Worm (Caenorhabditis elegans): ENCODE measurements around the gene fmil-1.

- no peak for TF ChIP-seq rnt-1 (tag; optimal IDR thresholded peaks at IDR 0.05)
- TF ChIP-seq mab-9 (GFP tag; IDR thresholded peaks at IDR 0.05) = no peak
- no peak for TF ChIP-seq nhr-71 (tag; optimal IDR thresholded peaks at IDR 0.05)
- TF ChIP-seq unc-62 (GFP tag; optimal IDR thresholded peaks at IDR 0.05) = no peak
- TF ChIP-seq egl-27 (tag; optimal IDR thresholded peaks at IDR 0.05) = no peak
- no peak for TF ChIP-seq unc-130 (tag; optimal IDR thresholded peaks at IDR 0.05)
- TF ChIP-seq blmp-1 (tag; optimal IDR thresholded peaks at IDR 0.05) = no peak
- no peak for TF ChIP-seq fos-1 (tag; optimal IDR thresholded peaks at IDR 0.05)
- no peak for TF ChIP-seq fkh-10 (GFP tag; optimal IDR thresholded peaks at IDR 0.05)
- TF ChIP-seq fkh-4 (tag; optimal IDR thresholded peaks at IDR 0.05; ENCODE audit: borderline replicate concordance) = no peak
These were observed 13.3 kb upstream of the fmil-1 start for ce11 chrIV:3681763-3682162.

All from whole organism, L1 larva.